Worm (Caenorhabditis elegans) whole organism, L1 larva: ENCODE measurements around the gene cox-5A.
A peak's percentile ranks its signal among the peaks of the same experiment; 100 is the strongest.

Experiments used
- aha-1 ChIP-seq: fragments of 150-350 bp; optimal IDR thresholded peaks from 2 replicates; lab custom pipeline; 2014; ENCODE audit warnings: missing biosample characterization, missing genetic modification characterization
- efl-1 ChIP-seq, 4 experiments: fragments of 150-350 bp; optimal IDR thresholded peaks in 3 of 4; peaks in 1 of 4; 1 replicate in 1 of 4; 2 replicates in 3 of 4; lab custom pipeline; 2014; ENCODE audit warnings: missing biosample characterization in 2 of 4, missing genetic modification characterization in 2 of 4, missing genetic modification reagents in 2 of 4
- ets-5 ChIP-seq: fragments of 200-800 bp; sonication (Bioruptor generic); IDR thresholded peaks from 2 replicates; pipeline ENCODE4 v1.3.6; 2022; ENCODE audit warnings: missing genetic modification characterization, missing compliant biosample characterization
- hlh-4 ChIP-seq: sonication (generic microtip); optimal IDR thresholded peaks from 2 replicates; lab custom pipeline; 2016; ENCODE audit warnings: mild to moderate bottlenecking, missing genetic modification characterization, missing compliant biosample characterization
- nhr-76 ChIP-seq: sonication (generic microtip); optimal IDR thresholded peaks from 2 replicates; lab custom pipeline; 2017; ENCODE audit warnings: missing biosample characterization, missing genetic modification characterization
- nhr-77 ChIP-seq: fragments of 150-350 bp; optimal IDR thresholded peaks from 2 replicates; lab custom pipeline; 2014; ENCODE audit warnings: missing biosample characterization, missing genetic modification characterization
- pag-3 ChIP-seq: sonication (generic microtip); optimal IDR thresholded peaks from 2 replicates; lab custom pipeline; 2017; ENCODE audit warnings: missing genetic modification characterization, mild to moderate bottlenecking, missing compliant biosample characterization, antibody characterized with exemption, borderline replicate concordance; ENCODE audit not compliant: insufficient read depth
- skn-1 ChIP-seq: fragments of 150-350 bp; optimal IDR thresholded peaks from 2 replicates; lab custom pipeline; 2014; ENCODE audit warnings: missing biosample characterization, missing genetic modification characterization
- tbx-2 ChIP-seq: sonication (generic microtip); optimal IDR thresholded peaks from 2 replicates; lab custom pipeline; 2016; ENCODE audit warnings: missing genetic modification characterization, missing compliant biosample characterization
- unc-62 ChIP-seq: fragments of 150-350 bp; optimal IDR thresholded peaks from 2 replicates; lab custom pipeline; 2014; ENCODE audit warnings: missing biosample characterization, missing genetic modification reagents, missing genetic modification characterization

DNA sequence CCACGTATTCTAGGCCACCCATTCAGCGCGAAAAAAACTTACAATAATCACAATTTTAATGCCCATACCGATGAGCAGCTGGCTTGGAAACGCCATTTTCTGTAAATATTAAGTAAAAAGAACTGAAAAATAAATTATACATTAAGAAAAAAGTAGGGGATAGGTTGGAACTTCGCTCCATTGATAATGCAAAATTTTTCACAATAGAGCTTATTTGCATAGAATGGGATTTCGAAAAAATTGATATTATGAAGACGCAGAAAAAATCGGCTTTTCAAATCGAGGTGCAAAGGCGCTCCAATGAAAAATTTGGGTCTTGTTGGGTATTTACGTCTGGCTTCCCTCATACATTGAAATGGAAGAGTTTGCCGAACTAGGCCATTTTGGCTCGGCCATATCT lies 13.3 kb downstream of the cox-5A start, which contains the start of gene Y37D8A.16:
- TF ChIP-seq nhr-76: no peak
- no peak for TF ChIP-seq hlh-4
- no peak for TF ChIP-seq aha-1 (tag; lab: Kevin White, UChicago)
- TF ChIP-seq unc-62: no peak
- no peak for TF ChIP-seq tbx-2 (tag; lab: Kevin White, UChicago)
- TF ChIP-seq nhr-77: no peak
- no peak for TF ChIP-seq ets-5 (GFP tag; lab: Robert Waterston, UW)
- no peak for TF ChIP-seq efl-1 (optimal IDR thresholded peaks at IDR 0.05; lab: Kevin White, UChicago)
- peak in 1 of 2 experiments; percentile 61 for TF ChIP-seq efl-1 (GFP tag; optimal IDR thresholded peaks at IDR 0.05 in 1 of 2; lab: Kevin White, UChicago)
- TF ChIP-seq skn-1 (tag; lab: Kevin White, UChicago): no peak
- TF ChIP-seq pag-3 (tag; lab: Kevin White, UChicago): no peak
